Worm (Caenorhabditis elegans) whole organism, mixed stage, embryonic: ENCODE measurements around the gene C04F5.9.

Experiments
- M03D4.4 ChIP-seq: sonication (generic microtip); optimal IDR thresholded peaks from 2 replicates; lab custom pipeline; 2017; ENCODE audit warnings: mild to moderate bottlenecking, missing genetic modification characterization, missing compliant biosample characterization
- bed-3 ChIP-seq: fragments of 200-800 bp; sonication (Bioruptor generic); optimal IDR thresholded peaks from 3 replicates; lab custom pipeline; 2018; ENCODE audit warnings: mild to moderate bottlenecking, missing genetic modification characterization, moderate library complexity, missing compliant biosample characterization
- blmp-1 ChIP-seq: fragments of 150-350 bp; optimal IDR thresholded peaks from 2 replicates; lab custom pipeline; 2014; ENCODE audit warnings: missing biosample characterization, missing genetic modification characterization
- ceh-39 ChIP-seq: fragments of 150-350 bp; optimal IDR thresholded peaks from 2 replicates; lab custom pipeline; 2014; ENCODE audit warnings: missing biosample characterization, missing genetic modification characterization
- ceh-43 ChIP-seq: fragments of 200-800 bp; sonication (Bioruptor generic); optimal IDR thresholded peaks from 2 replicates; lab custom pipeline; 2018; ENCODE audit warnings: mild to moderate bottlenecking, missing genetic modification characterization, moderate library complexity, missing compliant biosample characterization
- ces-1 ChIP-seq: fragments of 150-350 bp; optimal IDR thresholded peaks from 2 replicates; lab custom pipeline; 2014; ENCODE audit warnings: missing biosample characterization, missing genetic modification reagents, missing genetic modification characterization
- cnd-1 ChIP-seq: fragments of 200-800 bp; sonication (Bioruptor generic); optimal IDR thresholded peaks from 2 replicates; lab custom pipeline; 2018; ENCODE audit warnings: mild to moderate bottlenecking, missing genetic modification characterization, missing compliant biosample characterization
- drap-1 ChIP-seq: fragments of 200-800 bp; sonication (Bioruptor generic); optimal IDR thresholded peaks from 3 replicates; lab custom pipeline; 2018; ENCODE audit warnings: mild to moderate bottlenecking, missing genetic modification characterization, missing compliant biosample characterization
- elt-3 ChIP-seq: fragments of 150-350 bp; optimal IDR thresholded peaks from 2 replicates; lab custom pipeline; 2014; ENCODE audit warnings: missing biosample characterization, missing genetic modification characterization
- flh-1 ChIP-seq: fragments of 200-800 bp; sonication (Bioruptor generic); optimal IDR thresholded peaks from 2 replicates; lab custom pipeline; 2018; ENCODE audit warnings: mild to moderate bottlenecking, missing genetic modification characterization, moderate library complexity, missing compliant biosample characterization
- ham-2 ChIP-seq: fragments of 200-800 bp; sonication (Bioruptor generic); optimal IDR thresholded peaks from 2 replicates; lab custom pipeline; 2018; ENCODE audit warnings: mild to moderate bottlenecking, missing genetic modification characterization, missing compliant biosample characterization
- lin-13 ChIP-seq: fragments of 150-350 bp; optimal IDR thresholded peaks from 2 replicates; lab custom pipeline; 2014; ENCODE audit warnings: missing biosample characterization, missing genetic modification characterization
- lin-32 ChIP-seq: fragments of 200-800 bp; sonication (Bioruptor generic); optimal IDR thresholded peaks from 2 replicates; lab custom pipeline; 2018; ENCODE audit warnings: mild to moderate bottlenecking, missing genetic modification characterization, missing compliant biosample characterization
- lsy-2 ChIP-seq: fragments of 150-350 bp; optimal IDR thresholded peaks from 2 replicates; lab custom pipeline; 2014; ENCODE audit warnings: missing biosample characterization, missing genetic modification characterization
- mab-5 ChIP-seq: fragments of 150-350 bp; optimal IDR thresholded peaks from 2 replicates; lab custom pipeline; 2014; ENCODE audit warnings: missing biosample characterization, missing genetic modification characterization
- mep-1 ChIP-seq: fragments of 150-350 bp; optimal IDR thresholded peaks from 2 replicates; lab custom pipeline; 2017; ENCODE audit warnings: missing biosample characterization, missing genetic modification reagents, missing genetic modification characterization, inconsistent platforms
- mls-2 ChIP-seq: sonication (generic microtip); optimal IDR thresholded peaks from 2 replicates; lab custom pipeline; 2016; ENCODE audit warnings: mild to moderate bottlenecking, missing genetic modification characterization, moderate library complexity, missing compliant biosample characterization
- nhr-12 ChIP-seq: fragments of 150-350 bp; optimal IDR thresholded peaks from 2 replicates; lab custom pipeline; 2014; ENCODE audit warnings: missing biosample characterization, missing genetic modification characterization
- nhr-2 ChIP-seq: fragments of 150-350 bp; optimal IDR thresholded peaks from 2 replicates; lab custom pipeline; 2014; ENCODE audit warnings: missing biosample characterization, missing genetic modification characterization
- nhr-237 ChIP-seq: fragments of 150-350 bp; optimal IDR thresholded peaks from 2 replicates; lab custom pipeline; 2014; ENCODE audit warnings: missing biosample characterization, missing genetic modification characterization
- pha-4 ChIP-seq: fragments of 150-350 bp; optimal IDR thresholded peaks from 2 replicates; lab custom pipeline; 2018; ENCODE audit warnings: missing biosample characterization, missing genetic modification reagents, missing genetic modification characterization
- sem-2 ChIP-seq: fragments of 200-800 bp; sonication (Bioruptor generic); optimal IDR thresholded peaks from 2 replicates; lab custom pipeline; 2018; ENCODE audit warnings: mild to moderate bottlenecking, missing genetic modification characterization, missing compliant biosample characterization
- snpc-4 ChIP-seq: fragments of 150-350 bp; optimal IDR thresholded peaks from 2 replicates; lab custom pipeline; 2014; ENCODE audit warnings: missing biosample characterization, missing genetic modification characterization
- sptf-1 ChIP-seq: sonication (generic microtip); optimal IDR thresholded peaks from 2 replicates; lab custom pipeline; 2017; ENCODE audit warnings: mild to moderate bottlenecking, missing genetic modification characterization, moderate library complexity, missing compliant biosample characterization
- unc-120 ChIP-seq: sonication (generic microtip); optimal IDR thresholded peaks from 2 replicates; lab custom pipeline; 2017; ENCODE audit warnings: missing genetic modification characterization, missing compliant biosample characterization; ENCODE audit not compliant: poor library complexity, severe bottlenecking
- unc-39 ChIP-seq: fragments of 150-350 bp; optimal IDR thresholded peaks from 2 replicates; lab custom pipeline; 2014; ENCODE audit warnings: missing biosample characterization, missing genetic modification characterization
- unc-62 ChIP-seq: fragments of 150-350 bp; optimal IDR thresholded peaks from 2 replicates; lab custom pipeline; 2014; ENCODE audit warnings: missing biosample characterization, missing genetic modification reagents, missing genetic modification characterization
- zip-8 ChIP-seq: fragments of 150-350 bp; optimal IDR thresholded peaks from 2 replicates; lab custom pipeline; 2014; ENCODE audit warnings: missing biosample characterization, missing genetic modification characterization

The C04F5.9 gene

ce11 chrV:5131380-5131779 is 12.4 kb upstream of the C04F5.9 start:
- TF ChIP-seq flh-1 (no peak), nhr-237 (tag; lab: Kevin White, UChicago) (no peak), mep-1 (tag; lab: Kevin White, UChicago) (no peak), sem-2 (GFP tag; lab: Kevin White, UChicago) (no peak), unc-62 (GFP tag; lab: Kevin White, UChicago) (no peak), ceh-39 (tag; lab: Kevin White, UChicago) (no peak), lin-13 (tag; lab: Kevin White, UChicago) (no peak), nhr-12 (tag; lab: Kevin White, UChicago) (no peak), zip-8 (tag; lab: Kevin White, UChicago) (no peak), mls-2 (tag; lab: Kevin White, UChicago) (no peak), sptf-1 (tag; lab: Kevin White, UChicago) (no peak), bed-3 (GFP tag; lab: Kevin White, UChicago) (no peak), unc-39 (tag; lab: Kevin White, UChicago) (no peak), mab-5 (no peak), ceh-43 (GFP tag; lab: Kevin White, UChicago) (no peak), cnd-1 (tag; lab: Kevin White, UChicago) (no peak), pha-4 (no peak)

DNA sequence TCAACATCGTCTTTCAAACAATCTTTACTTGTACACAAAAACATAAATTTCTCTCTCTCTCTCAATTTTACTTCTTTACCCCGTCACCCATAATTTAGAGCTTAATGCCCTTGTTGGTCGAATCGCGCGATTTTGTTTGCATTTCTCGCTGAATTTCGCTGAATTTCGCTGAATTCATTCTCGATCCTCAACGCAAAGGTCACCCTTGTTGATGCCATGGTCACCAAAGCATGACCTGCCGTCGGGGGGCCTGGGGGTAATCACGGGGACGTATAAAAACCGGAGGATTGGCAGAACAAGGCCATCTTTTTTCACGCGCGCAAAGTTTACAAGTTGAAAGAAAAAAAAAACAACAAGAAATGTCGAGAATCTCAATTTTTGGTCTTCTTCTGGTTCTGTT is 11.0 kb upstream of the C04F5.9 start, which contains the start of gene F14F9.8:
F14F9.8 (plus strand) TSS at position 301 of the 400 bp plus-strand sequence.
- TF ChIP-seq nhr-12 (tag; lab: Kevin White, UChicago) (no peak), mab-5 (no peak), nhr-2 (tag; lab: Kevin White, UChicago) (no peak), unc-62 (GFP tag; lab: Kevin White, UChicago) (no peak), ceh-39 (tag; lab: Kevin White, UChicago) (no peak), mep-1 (tag; lab: Kevin White, UChicago) (no peak), lin-32 (GFP tag; lab: Kevin White, UChicago) (no peak), drap-1 (GFP tag; lab: Kevin White, UChicago) (no peak), elt-3 (tag; lab: Kevin White, UChicago) (no peak), bed-3 (GFP tag; lab: Kevin White, UChicago) (no peak)

DNA sequence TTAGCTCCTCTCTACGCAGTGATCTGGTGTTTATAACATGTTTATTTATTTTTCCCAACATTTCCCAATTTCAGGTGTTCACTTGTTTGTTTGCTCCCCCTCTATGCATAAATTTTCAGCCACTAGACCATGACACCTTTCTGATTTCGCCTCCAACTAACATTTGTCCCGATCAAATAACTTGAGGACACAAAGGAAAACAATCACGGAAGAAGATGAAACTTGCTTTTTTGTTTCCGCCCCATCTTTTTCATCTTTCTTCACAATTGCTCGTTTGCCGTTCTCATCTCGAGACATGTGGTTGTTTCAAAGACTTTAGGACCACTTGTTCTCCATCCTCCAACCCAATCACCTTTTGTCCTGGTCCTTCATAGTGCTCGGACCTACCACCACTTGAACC is 7.8 kb upstream of the C04F5.9 start, which contains the start of gene F14F9.5:
F14F9.5 (plus strand) TSS at position 301 of the 400 bp plus-strand sequence.
- TF ChIP-seq drap-1 (GFP tag; lab: Kevin White, UChicago) (no peak), pha-4 (no peak), ceh-39 (tag; lab: Kevin White, UChicago) (no peak), mep-1 (tag; lab: Kevin White, UChicago) (no peak), elt-3 (tag; lab: Kevin White, UChicago) (no peak), snpc-4 (tag; lab: Kevin White, UChicago) (no peak), unc-120 (tag; lab: Kevin White, UChicago) (no peak), cnd-1 (tag; lab: Kevin White, UChicago) (no peak), bed-3 (GFP tag; lab: Kevin White, UChicago) (no peak), mab-5 (no peak), unc-39 (tag; lab: Kevin White, UChicago) (no peak), ham-2 (GFP tag; lab: Kevin White, UChicago) (no peak), zip-8 (tag; lab: Kevin White, UChicago) (no peak), ceh-43 (GFP tag; lab: Kevin White, UChicago) (no peak), ces-1 (no peak)

DNA sequence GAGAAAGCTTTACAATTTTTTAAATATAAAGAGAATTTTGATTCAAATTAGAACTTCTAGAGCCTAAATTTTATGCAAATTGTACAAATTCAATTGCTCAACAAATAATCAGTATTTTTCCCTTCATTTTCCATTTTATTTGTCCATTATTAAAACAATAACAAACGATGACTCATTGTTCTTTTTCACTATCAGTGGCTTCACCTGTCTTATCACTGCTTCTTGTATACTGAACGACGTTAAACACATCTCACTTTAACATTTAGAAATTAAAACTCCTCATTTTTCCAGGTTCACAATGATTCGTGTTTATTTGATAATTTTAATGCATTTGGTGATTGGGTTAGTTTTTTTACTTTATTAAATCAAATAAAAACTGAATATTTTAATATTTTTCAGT is 670 bp upstream of the C04F5.9 start, which contains the start of gene sid-1:
sid-1 (plus strand) TSS at position 292 of the 400 bp plus-strand sequence.
- TF ChIP-seq unc-39 (tag; lab: Kevin White, UChicago) (no peak), ces-1 (no peak), lin-13 (tag; lab: Kevin White, UChicago) (no peak), zip-8 (tag; lab: Kevin White, UChicago) (no peak), lin-32 (GFP tag; lab: Kevin White, UChicago) (no peak), mab-5 (no peak), cnd-1 (tag; lab: Kevin White, UChicago) (no peak), nhr-237 (tag; lab: Kevin White, UChicago) (no peak), mls-2 (tag; lab: Kevin White, UChicago) (no peak), elt-3 (tag; lab: Kevin White, UChicago) (no peak), unc-62 (GFP tag; lab: Kevin White, UChicago) (no peak), blmp-1 (tag; lab: Kevin White, UChicago) (no peak), ham-2 (GFP tag; lab: Kevin White, UChicago) (no peak), nhr-2 (tag; lab: Kevin White, UChicago) (no peak), mep-1 (tag; lab: Kevin White, UChicago) (no peak), lsy-2 (tag; lab: Kevin White, UChicago) (no peak), M03D4.4 (tag; lab: Kevin White, UChicago) (no peak), nhr-12 (tag; lab: Kevin White, UChicago) (no peak)

- TF ChIP-seq drap-1 (GFP tag; lab: Kevin White, UChicago) (no peak), lsy-2 (tag; lab: Kevin White, UChicago) (no peak)
These were observed 5.4 kb downstream of the C04F5.9 start, which contains the start of gene C04F5.8 for ce11 chrV:5113654-5114053. Gene C04F5.8 (minus strand): TSS chrV:5113754.
